Worm (Caenorhabditis elegans) whole organism, early embryonic: ENCODE data around the gene metl-6.

Source experiments
- B0310.2 ChIP-seq: sonication (generic microtip); optimal IDR thresholded peaks from 2 replicates; lab custom pipeline; 2016; ENCODE audit warnings: mild to moderate bottlenecking, missing genetic modification characterization, missing compliant biosample characterization
- F13C5.2 ChIP-seq: sonication (generic microtip); optimal IDR thresholded peaks from 2 replicates; lab custom pipeline; 2017; ENCODE audit warnings: mild to moderate bottlenecking, missing genetic modification characterization, inconsistent platforms, missing compliant biosample characterization
- aly-1 ChIP-seq: sonication (generic microtip); optimal IDR thresholded peaks from 2 replicates; lab custom pipeline; 2016; ENCODE audit warnings: missing genetic modification characterization, missing compliant biosample characterization
- ama-1 ChIP-seq: fragments of 150-350 bp; optimal IDR thresholded peaks from 2 replicates; lab custom pipeline; 2014
- ceh-13 ChIP-seq: fragments of 200-800 bp; sonication (Bioruptor generic); optimal IDR thresholded peaks from 2 replicates; lab custom pipeline; 2018; ENCODE audit warnings: mild to moderate bottlenecking, missing genetic modification characterization, missing compliant biosample characterization
- ceh-36 ChIP-seq: sonication (generic microtip); optimal IDR thresholded peaks from 2 replicates; lab custom pipeline; 2016; ENCODE audit warnings: missing genetic modification characterization, inconsistent platforms, missing compliant biosample characterization
- ets-7 ChIP-seq: sonication (generic microtip); optimal IDR thresholded peaks from 2 replicates; lab custom pipeline; 2016; ENCODE audit warnings: missing genotype, missing genetic modification characterization, missing compliant biosample characterization
- flt-1 ChIP-seq: fragments of 200-800 bp; sonication (Bioruptor generic); IDR thresholded peaks from 2 replicates; pipeline ENCODE4 v1.3.6; 2022; ENCODE audit warnings: missing genetic modification characterization, missing compliant biosample characterization
- hmbx-1 ChIP-seq: sonication (generic microtip); optimal IDR thresholded peaks from 2 replicates; lab custom pipeline; 2016; ENCODE audit warnings: mild to moderate bottlenecking, missing genetic modification characterization, missing compliant biosample characterization
- hmg-4 ChIP-seq: fragments of 200-800 bp; sonication (Bioruptor generic); optimal IDR thresholded peaks from 2 replicates; lab custom pipeline; 2018; ENCODE audit warnings: mild to moderate bottlenecking, missing genetic modification characterization, missing compliant biosample characterization
- hnd-1 ChIP-seq: sonication (generic microtip); optimal IDR thresholded peaks from 2 replicates; lab custom pipeline; 2016; ENCODE audit warnings: missing genetic modification characterization, missing compliant biosample characterization
- pes-1 ChIP-seq: fragments of 200-800 bp; sonication (Bioruptor generic); IDR thresholded peaks from 2 replicates; pipeline ENCODE4 v1.3.6; 2022; ENCODE audit warnings: missing genetic modification reagents, missing genetic modification characterization, missing compliant biosample characterization
- scrt-1 ChIP-seq: fragments of 200-800 bp; sonication (Bioruptor generic); IDR thresholded peaks from 2 replicates; pipeline ENCODE4 v1.3.6; 2022; ENCODE audit warnings: missing genetic modification characterization, missing compliant biosample characterization
- sea-1 ChIP-seq: fragments of 200-800 bp; sonication (Bioruptor generic); conservative IDR thresholded peaks from 2 replicates; pipeline ENCODE4 v1.3.6; 2022; ENCODE audit warnings: missing genetic modification characterization, missing compliant biosample characterization
- tbx-11 ChIP-seq: fragments of 200-800 bp; sonication (Bioruptor generic); IDR thresholded peaks from 2 replicates; pipeline ENCODE4 v1.3.6; 2022; ENCODE audit warnings: missing genetic modification characterization, missing compliant biosample characterization
- tbx-37 ChIP-seq: fragments of 200-800 bp; sonication (Bioruptor generic); conservative IDR thresholded peaks from 2 replicates; pipeline ENCODE4 v1.3.6; 2022; ENCODE audit warnings: missing genetic modification reagents, missing genetic modification characterization, missing compliant biosample characterization
- tra-4 ChIP-seq: sonication (generic microtip); optimal IDR thresholded peaks from 2 replicates; lab custom pipeline; 2017; ENCODE audit warnings: missing genetic modification characterization, missing compliant biosample characterization

Gene metl-6

DNA sequence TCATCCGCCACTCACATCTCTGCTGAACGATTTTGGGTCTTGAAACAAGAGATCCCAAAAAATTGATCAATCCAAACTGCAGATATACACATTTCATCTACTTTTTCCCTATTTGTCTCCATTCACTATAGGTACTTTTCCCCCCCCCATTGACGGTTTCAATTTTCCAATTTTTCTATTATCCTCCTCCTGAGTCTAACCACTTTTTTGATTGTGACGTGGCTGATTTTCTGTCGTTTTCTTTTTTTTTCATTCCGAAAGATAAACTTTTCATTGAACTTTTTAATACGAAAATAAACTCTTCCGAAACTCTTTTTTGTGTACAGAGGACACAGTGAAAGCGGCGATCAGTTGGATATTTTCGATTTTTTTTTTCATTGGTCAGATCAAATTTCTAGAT lies 36.3 kb upstream of the metl-6 start:
- TF ChIP-seq ama-1 = no peak
- TF ChIP-seq flt-1 (GFP tag; lab: Robert Waterston, UW) = no peak
- TF ChIP-seq scrt-1 (GFP tag; lab: Robert Waterston, UW) = no peak
- TF ChIP-seq F13C5.2 (tag; lab: Kevin White, UChicago) = no peak
- TF ChIP-seq B0310.2 (tag; lab: Kevin White, UChicago) = no peak
- TF ChIP-seq pes-1 (GFP tag; lab: Robert Waterston, UW) = no peak
- TF ChIP-seq aly-1 (tag; lab: Kevin White, UChicago) = no peak
- no peak for TF ChIP-seq tra-4
- no peak for TF ChIP-seq ets-7 (tag; lab: Kevin White, UChicago)
- TF ChIP-seq ceh-36 (tag; lab: Kevin White, UChicago) = no peak
- no peak for TF ChIP-seq hmbx-1 (tag; lab: Kevin White, UChicago)
- no peak for TF ChIP-seq tbx-11 (GFP tag; lab: Robert Waterston, UW)
- TF ChIP-seq tbx-37 (GFP tag; lab: Robert Waterston, UW) = no peak
- TF ChIP-seq hmg-4 (GFP tag; lab: Kevin White, UChicago) = no peak
- no peak for TF ChIP-seq sea-1 (GFP tag; lab: Robert Waterston, UW)
- TF ChIP-seq ceh-13 (GFP tag; lab: Kevin White, UChicago) = no peak
- TF ChIP-seq hnd-1 (tag; lab: Kevin White, UChicago) = no peak

DNA sequence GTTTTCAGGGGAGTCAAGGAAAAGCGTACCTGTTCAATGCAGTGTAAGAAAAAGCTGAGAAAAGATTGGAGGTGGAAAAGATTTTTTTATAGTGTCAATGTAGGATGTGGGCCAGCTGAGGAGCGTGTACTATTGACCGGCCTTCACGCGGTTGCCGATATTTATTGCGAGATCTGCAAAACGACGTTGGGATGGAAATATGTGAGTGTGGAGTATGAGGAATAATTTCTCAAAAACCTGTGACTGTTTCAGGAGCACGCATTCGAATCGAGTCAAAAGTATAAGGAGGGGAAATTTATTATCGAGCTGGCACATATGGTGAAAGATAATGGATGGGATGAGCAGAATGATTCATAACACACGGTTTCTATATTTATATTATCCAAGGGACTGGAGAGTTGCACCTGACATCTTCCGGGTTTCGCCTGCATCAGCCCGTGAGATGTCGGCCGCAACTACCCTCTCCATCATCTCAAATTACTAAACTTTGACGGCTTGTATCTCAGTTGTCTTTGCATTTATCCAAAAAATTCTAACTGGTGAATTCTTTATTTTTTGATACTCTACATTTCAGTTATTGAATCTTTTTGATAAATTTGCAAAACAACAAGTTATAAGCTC lies 35.7 kb upstream of the metl-6 start:
- TF ChIP-seq ama-1 (no peak), pes-1 (GFP tag; lab: Robert Waterston, UW) (no peak), sea-1 (GFP tag; lab: Robert Waterston, UW) (no peak)

DNA sequence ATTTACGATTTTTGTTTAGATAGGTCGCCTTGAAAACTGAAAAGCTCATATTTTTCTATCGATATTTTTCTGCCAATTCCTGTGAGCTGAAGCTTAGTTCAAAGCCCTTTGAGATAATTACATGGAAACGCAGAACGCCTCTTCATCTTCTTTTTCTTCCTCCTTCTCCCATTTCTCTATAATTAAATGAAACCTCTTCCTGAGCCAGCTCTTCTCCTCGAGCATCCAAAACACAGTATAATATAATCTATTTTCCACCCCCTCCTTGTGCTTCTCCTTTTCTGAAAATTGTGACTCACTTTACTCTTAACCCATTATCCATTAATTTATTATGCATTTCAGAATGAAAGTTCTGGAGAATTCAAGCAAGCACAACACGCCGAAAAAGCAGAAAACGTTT lies 34.8 kb upstream of the metl-6 start, which contains the start of gene F37A8.5:
TSS of gene F37A8.5 (plus strand) at position 332 of the 400 bp plus-strand sequence.
- no peak for TF ChIP-seq pes-1 (GFP tag; lab: Robert Waterston, UW)
- no peak for TF ChIP-seq tbx-11 (GFP tag; lab: Robert Waterston, UW)
- TF ChIP-seq ets-7 (tag; lab: Kevin White, UChicago) = no peak
- TF ChIP-seq tbx-37 (GFP tag; lab: Robert Waterston, UW) = no peak
- TF ChIP-seq hmg-4 (GFP tag; lab: Kevin White, UChicago) = no peak
- TF ChIP-seq F13C5.2 (tag; lab: Kevin White, UChicago) = no peak
- no peak for TF ChIP-seq hnd-1 (tag; lab: Kevin White, UChicago)
- no peak for TF ChIP-seq tra-4
- TF ChIP-seq flt-1 (GFP tag; lab: Robert Waterston, UW) = no peak
- no peak for TF ChIP-seq ceh-36 (tag; lab: Kevin White, UChicago)
- TF ChIP-seq ama-1 = no peak
- no peak for TF ChIP-seq ceh-13 (GFP tag; lab: Kevin White, UChicago)

DNA sequence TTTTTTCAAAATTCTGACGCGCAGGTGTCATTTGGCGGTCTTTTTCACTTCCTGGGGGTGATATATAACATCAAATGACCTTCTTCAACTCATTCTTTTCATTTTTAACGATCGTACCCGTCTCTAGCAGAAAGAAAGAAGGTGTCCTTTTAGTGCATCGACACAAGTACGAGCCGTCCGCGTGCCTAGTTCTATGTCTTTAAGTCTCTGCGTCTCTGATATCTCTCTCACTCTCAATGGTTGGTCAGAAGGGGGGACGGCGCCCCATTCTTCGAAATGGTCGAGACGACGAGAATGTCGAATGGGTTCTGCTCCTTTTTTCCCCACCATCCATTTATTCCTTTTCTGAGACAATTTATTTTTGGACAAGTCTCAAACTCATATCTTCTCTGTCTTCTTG lies 34.2 kb upstream of the metl-6 start:
- TF ChIP-seq ceh-13 (GFP tag; lab: Kevin White, UChicago) = no peak
- TF ChIP-seq scrt-1 (GFP tag; lab: Robert Waterston, UW) = no peak
- no peak for TF ChIP-seq hmbx-1 (tag; lab: Kevin White, UChicago)
- no peak for TF ChIP-seq F13C5.2 (tag; lab: Kevin White, UChicago)
- no peak for TF ChIP-seq ets-7 (tag; lab: Kevin White, UChicago)
- no peak for TF ChIP-seq ceh-36 (tag; lab: Kevin White, UChicago)
- no peak for TF ChIP-seq B0310.2 (tag; lab: Kevin White, UChicago)
- no peak for TF ChIP-seq hnd-1 (tag; lab: Kevin White, UChicago)
- TF ChIP-seq tbx-37 (GFP tag; lab: Robert Waterston, UW) = no peak
- TF ChIP-seq flt-1 (GFP tag; lab: Robert Waterston, UW) = no peak
- TF ChIP-seq ama-1 = no peak
- TF ChIP-seq hmg-4 (GFP tag; lab: Kevin White, UChicago) = no peak
- TF ChIP-seq tbx-11 (GFP tag; lab: Robert Waterston, UW) = no peak
- no peak for TF ChIP-seq pes-1 (GFP tag; lab: Robert Waterston, UW)
- TF ChIP-seq tra-4 = no peak
- TF ChIP-seq aly-1 (tag; lab: Kevin White, UChicago) = no peak
- TF ChIP-seq sea-1 (GFP tag; lab: Robert Waterston, UW) = no peak

DNA sequence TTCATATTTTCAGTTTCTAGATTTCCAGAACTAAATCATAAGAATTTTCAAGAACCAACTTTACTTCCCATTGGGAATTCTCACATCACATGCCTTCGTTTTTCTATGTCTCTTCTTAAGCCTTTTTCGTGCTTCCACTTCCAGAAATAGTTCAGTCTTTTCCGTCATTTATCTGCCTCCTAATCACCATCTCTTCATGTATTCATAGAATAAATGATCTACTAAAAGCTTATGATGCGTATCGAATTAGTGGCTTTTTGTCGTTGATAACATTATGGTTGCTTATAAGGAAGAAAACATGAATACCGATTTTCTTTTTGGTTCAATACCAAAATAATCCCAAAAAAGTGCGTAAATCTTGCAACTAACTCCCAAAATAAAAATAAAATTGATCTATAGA lies 33.3 kb upstream of the metl-6 start:
- TF ChIP-seq tbx-11 (GFP tag; lab: Robert Waterston, UW) = no peak
- no peak for TF ChIP-seq F13C5.2 (tag; lab: Kevin White, UChicago)
- no peak for TF ChIP-seq ama-1
- no peak for TF ChIP-seq ets-7 (tag; lab: Kevin White, UChicago)
- no peak for TF ChIP-seq hmg-4 (GFP tag; lab: Kevin White, UChicago)
- no peak for TF ChIP-seq tbx-37 (GFP tag; lab: Robert Waterston, UW)
- TF ChIP-seq hnd-1 (tag; lab: Kevin White, UChicago) = no peak
- no peak for TF ChIP-seq hmbx-1 (tag; lab: Kevin White, UChicago)
- TF ChIP-seq aly-1 (tag; lab: Kevin White, UChicago) = no peak

DNA sequence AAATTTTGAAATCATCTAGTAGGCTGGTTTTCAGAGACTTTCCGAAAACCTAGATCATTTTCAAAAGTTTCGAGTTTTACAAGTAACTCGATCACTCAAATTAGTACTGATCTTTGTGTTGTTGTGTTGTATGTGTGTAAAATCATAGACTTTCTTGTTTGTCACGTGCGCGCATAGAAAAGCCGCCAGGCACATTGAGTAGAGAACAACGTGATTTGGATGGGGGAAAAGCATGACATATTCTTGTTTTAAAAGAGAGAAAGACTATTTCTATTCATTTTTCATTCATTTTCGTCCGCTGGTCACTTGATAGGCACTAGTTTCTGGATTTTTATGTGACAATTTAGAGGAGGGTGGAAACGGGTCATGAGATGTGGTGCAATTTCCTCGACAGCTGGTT lies 32.7 kb upstream of the metl-6 start:
- TF ChIP-seq ceh-36 (tag; lab: Kevin White, UChicago) = no peak
- no peak for TF ChIP-seq pes-1 (GFP tag; lab: Robert Waterston, UW)
- no peak for TF ChIP-seq F13C5.2 (tag; lab: Kevin White, UChicago)
- no peak for TF ChIP-seq scrt-1 (GFP tag; lab: Robert Waterston, UW)
- no peak for TF ChIP-seq ama-1
- TF ChIP-seq aly-1 (tag; lab: Kevin White, UChicago) = no peak
- no peak for TF ChIP-seq B0310.2 (tag; lab: Kevin White, UChicago)
- no peak for TF ChIP-seq ceh-13 (GFP tag; lab: Kevin White, UChicago)
- no peak for TF ChIP-seq ets-7 (tag; lab: Kevin White, UChicago)
- TF ChIP-seq hmbx-1 (tag; lab: Kevin White, UChicago) = no peak

DNA sequence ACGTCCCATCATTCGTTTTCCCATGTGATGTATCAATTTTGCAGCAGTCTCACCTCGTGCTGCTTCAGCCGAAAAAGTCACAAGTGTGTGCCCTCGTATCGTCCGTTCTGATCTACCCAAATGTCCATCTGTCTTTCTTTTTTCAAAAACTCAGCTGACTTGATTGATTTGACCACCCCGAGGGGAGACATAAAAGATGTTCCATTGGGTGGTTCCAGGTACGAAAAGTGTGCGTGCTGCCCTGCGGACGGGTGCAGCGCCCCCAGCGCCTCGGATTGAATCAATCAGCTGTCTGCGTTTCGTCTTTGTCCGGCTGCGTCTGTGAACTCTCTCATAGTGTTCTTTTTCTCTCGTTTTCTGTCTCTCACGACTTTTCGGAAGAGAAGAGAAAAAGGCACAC lies 31.7 kb upstream of the metl-6 start:
- TF ChIP-seq hnd-1 (tag; lab: Kevin White, UChicago) (no peak), ceh-36 (tag; lab: Kevin White, UChicago) (no peak), ama-1 (no peak), hmg-4 (GFP tag; lab: Kevin White, UChicago) (no peak), F13C5.2 (tag; lab: Kevin White, UChicago) (no peak), ets-7 (tag; lab: Kevin White, UChicago) (no peak), pes-1 (GFP tag; lab: Robert Waterston, UW) (no peak), scrt-1 (GFP tag; lab: Robert Waterston, UW) (no peak), tra-4 (no peak), hmbx-1 (tag; lab: Kevin White, UChicago) (no peak), B0310.2 (tag; lab: Kevin White, UChicago) (no peak), aly-1 (tag; lab: Kevin White, UChicago) (no peak)
